Worm (Caenorhabditis elegans): ENCODE measurements around the gene his-62.

ce11 chrIV:7520258-7520657 lies 33.9 kb downstream of the his-62 start:
- TF ChIP-seq C34B4.2 (tag; optimal IDR thresholded peaks at IDR 0.05) (no peak), nhr-76 (tag; optimal IDR thresholded peaks at IDR 0.05) (no peak), nhr-77 (tag; optimal IDR thresholded peaks at IDR 0.05) (no peak), rnt-1 (tag; optimal IDR thresholded peaks at IDR 0.05) (no peak), fkh-10 (GFP tag; optimal IDR thresholded peaks at IDR 0.05) (no peak), skn-1 (tag; optimal IDR thresholded peaks at IDR 0.05) (no peak), lin-14 (GFP tag; optimal IDR thresholded peaks at IDR 0.05) (no peak), irx-1 (tag; optimal IDR thresholded peaks at IDR 0.05) (no peak), mep-1 (tag; optimal IDR thresholded peaks at IDR 0.05) (no peak), ceh-90 (tag; optimal IDR thresholded peaks at IDR 0.05) (no peak), ceh-82 (tag; optimal IDR thresholded peaks at IDR 0.05) (no peak), lin-13 (GFP tag; optimal IDR thresholded peaks at IDR 0.05) (no peak), nhr-28 (tag; optimal IDR thresholded peaks at IDR 0.05) (no peak)
